Worm (Caenorhabditis elegans) whole organism, mixed stage, embryonic: ENCODE data around the gene srlf-36.

ENCODE experiments used
- M03D4.4 ChIP-seq: sonication (generic microtip); optimal IDR thresholded peaks from 2 replicates; lab custom pipeline; 2017; ENCODE audit warnings: mild to moderate bottlenecking, missing genetic modification characterization, missing compliant biosample characterization
- bed-3 ChIP-seq: fragments of 200-800 bp; sonication (Bioruptor generic); optimal IDR thresholded peaks from 3 replicates; lab custom pipeline; 2018; ENCODE audit warnings: mild to moderate bottlenecking, missing genetic modification characterization, moderate library complexity, missing compliant biosample characterization
- ceh-39 ChIP-seq: fragments of 150-350 bp; optimal IDR thresholded peaks from 2 replicates; lab custom pipeline; 2014; ENCODE audit warnings: missing biosample characterization, missing genetic modification characterization
- ceh-43 ChIP-seq: fragments of 200-800 bp; sonication (Bioruptor generic); optimal IDR thresholded peaks from 2 replicates; lab custom pipeline; 2018; ENCODE audit warnings: mild to moderate bottlenecking, missing genetic modification characterization, moderate library complexity, missing compliant biosample characterization
- ceh-83 ChIP-seq: fragments of 200-800 bp; sonication (Bioruptor generic); optimal IDR thresholded peaks from 2 replicates; lab custom pipeline; 2018; ENCODE audit warnings: mild to moderate bottlenecking, missing genetic modification characterization, missing compliant biosample characterization
- ces-1 ChIP-seq: fragments of 150-350 bp; optimal IDR thresholded peaks from 2 replicates; lab custom pipeline; 2014; ENCODE audit warnings: missing biosample characterization, missing genetic modification reagents, missing genetic modification characterization
- cnd-1 ChIP-seq: fragments of 200-800 bp; sonication (Bioruptor generic); optimal IDR thresholded peaks from 2 replicates; lab custom pipeline; 2018; ENCODE audit warnings: mild to moderate bottlenecking, missing genetic modification characterization, missing compliant biosample characterization
- drap-1 ChIP-seq: fragments of 200-800 bp; sonication (Bioruptor generic); optimal IDR thresholded peaks from 3 replicates; lab custom pipeline; 2018; ENCODE audit warnings: mild to moderate bottlenecking, missing genetic modification characterization, missing compliant biosample characterization
- elt-1 ChIP-seq: sonication (generic microtip); optimal IDR thresholded peaks from 2 replicates; lab custom pipeline; 2017; ENCODE audit warnings: missing genetic modification characterization, mild to moderate bottlenecking, missing compliant biosample characterization, antibody characterized with exemption, moderate library complexity, borderline replicate concordance; ENCODE audit not compliant: insufficient read depth
- flh-1 ChIP-seq: fragments of 200-800 bp; sonication (Bioruptor generic); optimal IDR thresholded peaks from 2 replicates; lab custom pipeline; 2018; ENCODE audit warnings: mild to moderate bottlenecking, missing genetic modification characterization, moderate library complexity, missing compliant biosample characterization
- ham-2 ChIP-seq: fragments of 200-800 bp; sonication (Bioruptor generic); optimal IDR thresholded peaks from 2 replicates; lab custom pipeline; 2018; ENCODE audit warnings: mild to moderate bottlenecking, missing genetic modification characterization, missing compliant biosample characterization
- hlh-1 ChIP-seq: fragments of 150-350 bp; optimal IDR thresholded peaks from 2 replicates; lab custom pipeline; 2014; ENCODE audit warnings: missing biosample characterization, missing genetic modification reagents, missing genetic modification characterization
- lin-13 ChIP-seq: fragments of 150-350 bp; optimal IDR thresholded peaks from 2 replicates; lab custom pipeline; 2014; ENCODE audit warnings: missing biosample characterization, missing genetic modification characterization
- lsy-2 ChIP-seq: fragments of 150-350 bp; optimal IDR thresholded peaks from 2 replicates; lab custom pipeline; 2014; ENCODE audit warnings: missing biosample characterization, missing genetic modification characterization
- mab-5 ChIP-seq: fragments of 150-350 bp; optimal IDR thresholded peaks from 2 replicates; lab custom pipeline; 2014; ENCODE audit warnings: missing biosample characterization, missing genetic modification characterization
- mep-1 ChIP-seq: fragments of 150-350 bp; optimal IDR thresholded peaks from 2 replicates; lab custom pipeline; 2017; ENCODE audit warnings: missing biosample characterization, missing genetic modification reagents, missing genetic modification characterization, inconsistent platforms
- mls-2 ChIP-seq: sonication (generic microtip); optimal IDR thresholded peaks from 2 replicates; lab custom pipeline; 2016; ENCODE audit warnings: mild to moderate bottlenecking, missing genetic modification characterization, moderate library complexity, missing compliant biosample characterization
- nhr-12 ChIP-seq: fragments of 150-350 bp; optimal IDR thresholded peaks from 2 replicates; lab custom pipeline; 2014; ENCODE audit warnings: missing biosample characterization, missing genetic modification characterization
- nhr-2 ChIP-seq: fragments of 150-350 bp; optimal IDR thresholded peaks from 2 replicates; lab custom pipeline; 2014; ENCODE audit warnings: missing biosample characterization, missing genetic modification characterization
- nhr-28 ChIP-seq: fragments of 150-350 bp; optimal IDR thresholded peaks from 2 replicates; lab custom pipeline; 2014; ENCODE audit warnings: missing biosample characterization, missing genetic modification characterization
- nhr-76 ChIP-seq: sonication (generic microtip); optimal IDR thresholded peaks from 2 replicates; lab custom pipeline; 2017; ENCODE audit warnings: missing biosample characterization, missing genetic modification characterization
- pha-4 ChIP-seq: fragments of 150-350 bp; optimal IDR thresholded peaks from 2 replicates; lab custom pipeline; 2018; ENCODE audit warnings: missing biosample characterization, missing genetic modification reagents, missing genetic modification characterization
- snpc-4 ChIP-seq: fragments of 150-350 bp; optimal IDR thresholded peaks from 2 replicates; lab custom pipeline; 2014; ENCODE audit warnings: missing biosample characterization, missing genetic modification characterization
- sptf-1 ChIP-seq: sonication (generic microtip); optimal IDR thresholded peaks from 2 replicates; lab custom pipeline; 2017; ENCODE audit warnings: mild to moderate bottlenecking, missing genetic modification characterization, moderate library complexity, missing compliant biosample characterization
- tbx-8 ChIP-seq: fragments of 200-800 bp; sonication (Bioruptor generic); optimal IDR thresholded peaks from 2 replicates; lab custom pipeline; 2018; ENCODE audit warnings: mild to moderate bottlenecking, missing genetic modification characterization, moderate library complexity, missing compliant biosample characterization
- unc-120 ChIP-seq: sonication (generic microtip); optimal IDR thresholded peaks from 2 replicates; lab custom pipeline; 2017; ENCODE audit warnings: missing genetic modification characterization, missing compliant biosample characterization; ENCODE audit not compliant: poor library complexity, severe bottlenecking
- unc-39 ChIP-seq: fragments of 150-350 bp; optimal IDR thresholded peaks from 2 replicates; lab custom pipeline; 2014; ENCODE audit warnings: missing biosample characterization, missing genetic modification characterization
- unc-62 ChIP-seq: fragments of 150-350 bp; optimal IDR thresholded peaks from 2 replicates; lab custom pipeline; 2014; ENCODE audit warnings: missing biosample characterization, missing genetic modification reagents, missing genetic modification characterization
- zip-8 ChIP-seq: fragments of 150-350 bp; optimal IDR thresholded peaks from 2 replicates; lab custom pipeline; 2014; ENCODE audit warnings: missing biosample characterization, missing genetic modification characterization
- ztf-11 ChIP-seq: fragments of 150-350 bp; optimal IDR thresholded peaks from 2 replicates; lab custom pipeline; 2014; ENCODE audit warnings: missing biosample characterization, missing genetic modification characterization

Gene srlf-36

ce11 chrV:596923-597322 lies 12.6 kb downstream of the srlf-36 start:
- no peak for TF ChIP-seq sptf-1 (tag; lab: Kevin White, UChicago)
- TF ChIP-seq mep-1, result no peak
- TF ChIP-seq mab-5 (tag; lab: Kevin White, UChicago), result no peak
- TF ChIP-seq flh-1 (GFP tag; lab: Kevin White, UChicago), result no peak
- TF ChIP-seq cnd-1 (tag; lab: Kevin White, UChicago), result no peak
- TF ChIP-seq unc-62 (GFP tag; lab: Kevin White, UChicago), result no peak

ce11 chrV:592959-593358 lies 16.6 kb downstream of the srlf-36 start, which contains the start of gene ZK488.5:
Gene ZK488.5 (plus strand): TSS chrV:593259.
- TF ChIP-seq pha-4 (tag; lab: Kevin White, UChicago), result no peak
- TF ChIP-seq unc-120 (tag; lab: Kevin White, UChicago), result no peak
- no peak for TF ChIP-seq ces-1
- no peak for TF ChIP-seq flh-1 (GFP tag; lab: Kevin White, UChicago)

DNA sequence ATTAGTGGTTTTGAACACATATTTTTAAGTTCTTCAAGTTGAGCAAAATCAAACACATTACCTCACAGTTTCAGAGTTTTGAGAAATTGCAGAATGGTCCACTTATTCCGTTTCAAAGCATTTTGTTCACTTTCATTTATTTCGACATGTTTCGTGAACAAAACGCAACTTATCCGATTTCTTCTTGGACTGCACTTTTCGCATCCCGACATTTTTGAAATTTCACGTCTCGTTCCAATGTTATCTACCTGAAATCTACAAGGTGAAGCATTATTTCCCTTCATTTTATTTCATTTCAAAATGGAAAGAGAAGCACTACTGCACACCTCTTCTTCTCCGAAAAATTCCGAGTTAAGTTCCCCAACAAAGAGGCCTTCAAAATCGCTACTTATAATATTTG lies 19.4 kb downstream of the srlf-36 start, which contains the start of gene ZK488.6:
Gene ZK488.6, plus strand, starts transcription at position 301 of the 400 bp plus-strand sequence.
- TF ChIP-seq mep-1, result no peak
- TF ChIP-seq mls-2 (tag; lab: Kevin White, UChicago), result no peak
- no peak for TF ChIP-seq tbx-8 (GFP tag; lab: Kevin White, UChicago)
- no peak for TF ChIP-seq ham-2
- TF ChIP-seq cnd-1 (tag; lab: Kevin White, UChicago), result no peak
- no peak for TF ChIP-seq nhr-76
- TF ChIP-seq lin-13 (tag; lab: Kevin White, UChicago), result no peak
- TF ChIP-seq snpc-4 (tag; lab: Kevin White, UChicago), result no peak
- no peak for TF ChIP-seq ceh-43 (GFP tag; lab: Kevin White, UChicago)
- TF ChIP-seq ceh-39, result no peak
- TF ChIP-seq M03D4.4 (tag; lab: Kevin White, UChicago), result no peak
- no peak for TF ChIP-seq zip-8 (tag; lab: Kevin White, UChicago)
- no peak for TF ChIP-seq hlh-1 (tag; lab: Kevin White, UChicago)
- TF ChIP-seq lsy-2 (tag; lab: Kevin White, UChicago), result no peak
- no peak for TF ChIP-seq flh-1 (GFP tag; lab: Kevin White, UChicago)
- no peak for TF ChIP-seq nhr-28 (tag; lab: Kevin White, UChicago)
- TF ChIP-seq pha-4 (tag; lab: Kevin White, UChicago), result no peak

DNA sequence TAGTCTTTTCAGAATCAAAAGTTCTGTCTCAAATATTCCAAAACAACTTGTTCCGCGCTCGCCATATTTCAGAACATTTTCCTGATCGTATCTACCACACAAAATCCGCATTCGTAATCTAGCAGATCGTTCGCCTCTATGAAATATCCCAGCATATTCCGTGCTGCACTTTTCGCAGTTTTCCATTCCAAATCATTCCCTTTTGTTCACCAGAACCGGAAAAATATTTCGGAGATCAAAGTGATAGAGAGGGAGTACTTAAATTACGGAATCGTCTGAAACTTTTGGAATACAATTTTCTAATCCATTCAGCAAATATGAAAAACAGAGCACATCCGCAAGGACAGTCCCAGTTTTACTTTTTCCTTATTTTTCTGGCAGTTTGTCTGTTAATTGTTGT lies 21.8 kb downstream of the srlf-36 start, which contains the start of gene K06H6.1:
Gene K06H6.1, plus strand, starts transcription at position 301 of the 400 bp plus-strand sequence.
- TF ChIP-seq ceh-43 (GFP tag; lab: Kevin White, UChicago), result no peak
- no peak for TF ChIP-seq lin-13 (tag; lab: Kevin White, UChicago)
- no peak for TF ChIP-seq ztf-11 (tag; lab: Kevin White, UChicago)
- TF ChIP-seq ceh-83 (GFP tag; lab: Kevin White, UChicago), result no peak
- TF ChIP-seq zip-8 (tag; lab: Kevin White, UChicago), result no peak
- no peak for TF ChIP-seq bed-3
- no peak for TF ChIP-seq cnd-1 (tag; lab: Kevin White, UChicago)
- no peak for TF ChIP-seq ham-2
- no peak for TF ChIP-seq mab-5 (tag; lab: Kevin White, UChicago)
- TF ChIP-seq unc-39 (tag; lab: Kevin White, UChicago), result no peak
- TF ChIP-seq flh-1 (GFP tag; lab: Kevin White, UChicago), result no peak
- TF ChIP-seq unc-120 (tag; lab: Kevin White, UChicago), result no peak
- TF ChIP-seq ces-1, result no peak
- no peak for TF ChIP-seq hlh-1 (tag; lab: Kevin White, UChicago)
- no peak for TF ChIP-seq snpc-4 (tag; lab: Kevin White, UChicago)
- TF ChIP-seq nhr-12, result no peak
- TF ChIP-seq tbx-8 (GFP tag; lab: Kevin White, UChicago), result no peak
- no peak for TF ChIP-seq nhr-2 (tag; lab: Kevin White, UChicago)

- TF ChIP-seq drap-1 (GFP tag; lab: Kevin White, UChicago) (no peak), elt-1 (tag; lab: Kevin White, UChicago) (peak; percentile 72)
Measured at ce11 chrV:585472-585871, 24.1 kb downstream of the srlf-36 start, which contains the start of gene K06H6.2. Gene K06H6.2 (plus strand): TSS chrV:585772.
